Fruit fly (Drosophila melanogaster) whole organism, adult: ENCODE measurements around the gene Nup58.

Experiments used
- CG11617 ChIP-seq: fragments of 200-800 bp; sonication (Bioruptor generic); optimal IDR thresholded peaks from 2 replicates; lab custom pipeline; 2017; ENCODE audit warnings: mild to moderate bottlenecking, missing biosample characterization, missing genetic modification reagents, missing genetic modification characterization
- CG12768 ChIP-seq: fragments of 200-800 bp; sonication (Bioruptor generic); optimal IDR thresholded peaks from 2 replicates; lab custom pipeline; 2017; ENCODE audit warnings: missing biosample characterization, missing genetic modification characterization, mild to moderate bottlenecking, moderate library complexity, missing genetic modification reagents
- CG14711 ChIP-seq: fragments of 200-800 bp; sonication (Bioruptor generic); optimal IDR thresholded peaks from 2 replicates; lab custom pipeline; 2018; ENCODE audit warnings: missing biosample characterization, mild to moderate bottlenecking, missing genetic modification characterization, moderate library complexity
- CG1620 ChIP-seq: fragments of 200-800 bp; sonication (Bioruptor generic); optimal IDR thresholded peaks from 2 replicates; lab custom pipeline; 2016; ENCODE audit warnings: missing biosample characterization, missing genetic modification characterization
- CG33017 ChIP-seq: fragments of 200-800 bp; sonication (Bioruptor generic); optimal IDR thresholded peaks from 2 replicates; lab custom pipeline; 2018; ENCODE audit warnings: missing biosample characterization, mild to moderate bottlenecking, missing genetic modification characterization, moderate library complexity
- CG5204 ChIP-seq: fragments of 200-800 bp; sonication (Bioruptor generic); optimal IDR thresholded peaks from 2 replicates; lab custom pipeline; 2016; ENCODE audit warnings: missing biosample characterization, missing genetic modification characterization
- CG7045 ChIP-seq: fragments of 200-800 bp; sonication (Bioruptor generic); optimal IDR thresholded peaks from 2 replicates; lab custom pipeline; 2017; ENCODE audit warnings: missing biosample characterization, mild to moderate bottlenecking, missing genetic modification characterization
- CG7101 ChIP-seq: fragments of 200-800 bp; sonication (Bioruptor generic); optimal IDR thresholded peaks from 2 replicates; lab custom pipeline; 2018; ENCODE audit warnings: missing biosample characterization, mild to moderate bottlenecking, missing genetic modification characterization, moderate library complexity
- Clk ChIP-seq: fragments of 200-800 bp; sonication (Bioruptor generic); optimal IDR thresholded peaks from 2 replicates; lab custom pipeline; 2017; ENCODE audit warnings: missing biosample characterization, missing genetic modification characterization
- Crg-1 ChIP-seq: fragments of 200-800 bp; sonication (Bioruptor generic); optimal IDR thresholded peaks from 2 replicates; lab custom pipeline; 2016; ENCODE audit warnings: missing biosample characterization, missing genetic modification characterization
- Hr96 ChIP-seq: fragments of 200-800 bp; sonication (Bioruptor generic); optimal IDR thresholded peaks from 2 replicates; lab custom pipeline; 2016; ENCODE audit warnings: missing biosample characterization, missing genetic modification characterization
- Mnt ChIP-seq: fragments of 200-800 bp; sonication (Bioruptor generic); optimal IDR thresholded peaks from 2 replicates; lab custom pipeline; 2016; ENCODE audit warnings: missing biosample characterization, mild to moderate bottlenecking, missing genetic modification characterization
- bab1 ChIP-seq: fragments of 200-800 bp; sonication (Bioruptor generic); optimal IDR thresholded peaks from 3 replicates; lab custom pipeline; 2019; ENCODE audit warnings: missing biosample characterization, mild to moderate bottlenecking, missing genetic modification characterization, moderate library complexity
- cic ChIP-seq: fragments of 200-800 bp; sonication (Bioruptor generic); optimal IDR thresholded peaks from 2 replicates; lab custom pipeline; 2017; ENCODE audit warnings: missing biosample characterization, mild to moderate bottlenecking, missing genetic modification characterization, moderate library complexity
- cnc ChIP-seq, 2 experiments: fragments of >200 bp; optimal IDR thresholded peaks; 2 replicates each; lab custom pipeline; 2017
- kay ChIP-seq: fragments of 200-800 bp; sonication (Bioruptor generic); peaks from one replicate; lab custom pipeline; 2016; ENCODE audit warnings: missing biosample characterization, missing genetic modification characterization, borderline replicate concordance
- ovo ChIP-seq: fragments of 200-800 bp; sonication (Bioruptor generic); optimal IDR thresholded peaks from 2 replicates; lab custom pipeline; 2016; ENCODE audit warnings: missing biosample characterization, missing genetic modification characterization
- pad ChIP-seq: fragments of 200-800 bp; sonication (Bioruptor generic); optimal IDR thresholded peaks from 3 replicates; lab custom pipeline; 2017; ENCODE audit warnings: missing biosample characterization, missing genetic modification characterization, mild to moderate bottlenecking, moderate library complexity, missing genetic modification reagents
- tj ChIP-seq: fragments of 200-800 bp; sonication (Bioruptor generic); optimal IDR thresholded peaks from 3 replicates; lab custom pipeline; 2017; ENCODE audit warnings: missing biosample characterization, mild to moderate bottlenecking, missing genetic modification characterization, moderate library complexity
- toe ChIP-seq: fragments of 200-800 bp; sonication (Bioruptor generic); optimal IDR thresholded peaks from 2 replicates; lab custom pipeline; 2016; ENCODE audit warnings: missing biosample characterization, missing genetic modification characterization

Gene Nup58

dm6 chr3R:19641498-19642065, 3.2 kb upstream of the Nup58 start:
- TF ChIP-seq cic (peak; percentile 37), CG11617 (GFP tag; lab: Kevin White, UChicago) (peak; percentile 85), CG5204 (peak; percentile 83), toe (GFP tag; lab: Kevin White, UChicago) (peak; percentile 67), Hr96 (GFP tag; lab: Kevin White, UChicago) (peak; percentile 40), ovo (GFP tag; lab: Kevin White, UChicago) (no peak), CG12768 (GFP tag; lab: Kevin White, UChicago) (peak; percentile 90), CG7101 (peak; percentile 95), bab1 (GFP tag; lab: Kevin White, UChicago) (peak; percentile 92), Mnt (peak; percentile 9), CG14711 (peak; percentile 94), kay (GFP tag; lab: Kevin White, UChicago) (no peak), CG7045 (GFP tag; lab: Kevin White, UChicago) (peak; percentile 88), pad (GFP tag; lab: Kevin White, UChicago) (peak; percentile 37), tj (GFP tag; lab: Kevin White, UChicago) (peak; percentile 54), cnc (optimal IDR thresholded peaks at IDR 0.05; lab: Kevin White, UChicago) (no peak), Crg-1 (GFP tag; lab: Kevin White, UChicago) (peak; percentile 24), CG33017 (tag; lab: Kevin White, UChicago) (peak; percentile 96), Clk (peak; percentile 73), CG1620 (GFP tag; lab: Kevin White, UChicago) (peak; percentile 76)

- no peak for TF ChIP-seq CG14711
- TF ChIP-seq CG12768 (GFP tag; lab: Kevin White, UChicago) = peak; percentile 43
- TF ChIP-seq Hr96 (GFP tag; lab: Kevin White, UChicago) = peak; percentile 18
Observed at dm6 chr3R:19642092-19642892, 2.5 kb upstream of the Nup58 start, which contains the start of gene subdued. TSS of gene subdued (minus strand) at chr3R:19642722.

- TF ChIP-seq cnc (optimal IDR thresholded peaks at IDR 0.05; lab: Kevin White, UChicago) (no peak), CG11617 (GFP tag; lab: Kevin White, UChicago) (no peak), kay (GFP tag; lab: Kevin White, UChicago) (no peak), CG7045 (GFP tag; lab: Kevin White, UChicago) (no peak), cic (no peak), pad (GFP tag; lab: Kevin White, UChicago) (peak; percentile 24), CG5204 (no peak), CG33017 (tag; lab: Kevin White, UChicago) (no peak), CG1620 (GFP tag; lab: Kevin White, UChicago) (peak; percentile 15), CG14711 (no peak), CG12768 (GFP tag; lab: Kevin White, UChicago) (no peak), tj (GFP tag; lab: Kevin White, UChicago) (no peak), Hr96 (GFP tag; lab: Kevin White, UChicago) (no peak), CG7101 (peak; percentile 41), bab1 (GFP tag; lab: Kevin White, UChicago) (peak; percentile 18), Clk (no peak), ovo (GFP tag; lab: Kevin White, UChicago) (no peak), toe (GFP tag; lab: Kevin White, UChicago) (no peak), Mnt (peak; percentile 22), Crg-1 (GFP tag; lab: Kevin White, UChicago) (peak; percentile 44)
Observed at dm6 chr3R:19642893-19643270, 1.9 kb upstream of the Nup58 start.

dm6 chr3R:19644094-19644900, 529 bp upstream of the Nup58 start, which contains the start of gene Vha13:
TSS of gene Vha13 (minus strand) at chr3R:19644386.
- TF ChIP-seq toe (GFP tag; lab: Kevin White, UChicago) = peak; percentile 54
- TF ChIP-seq CG5204 = peak; percentile 27
- peak; percentile 78 for TF ChIP-seq pad (GFP tag; lab: Kevin White, UChicago)
- peak; percentile 73 for TF ChIP-seq Mnt
- peak; percentile 15 for TF ChIP-seq Hr96 (GFP tag; lab: Kevin White, UChicago)
- no peak for TF ChIP-seq CG7045 (GFP tag; lab: Kevin White, UChicago)
- peak; percentile 52 for TF ChIP-seq cic
- peak; percentile 82 for TF ChIP-seq ovo (GFP tag; lab: Kevin White, UChicago)
- TF ChIP-seq CG11617 (GFP tag; lab: Kevin White, UChicago) = peak; percentile 17
- no peak for TF ChIP-seq Clk
- peak; percentile 87 for TF ChIP-seq bab1 (GFP tag; lab: Kevin White, UChicago)
- TF ChIP-seq Crg-1 (GFP tag; lab: Kevin White, UChicago) = peak; percentile 69
- TF ChIP-seq CG33017 (tag; lab: Kevin White, UChicago) = peak; percentile 50
- peak; percentile 48 for TF ChIP-seq CG14711
- peak; percentile 69 for TF ChIP-seq tj (GFP tag; lab: Kevin White, UChicago)
- TF ChIP-seq CG7101 = peak; percentile 22
- TF ChIP-seq kay (GFP tag; lab: Kevin White, UChicago) = no peak
- peak; percentile 67 for TF ChIP-seq CG12768 (GFP tag; lab: Kevin White, UChicago)
- TF ChIP-seq cnc (optimal IDR thresholded peaks at IDR 0.05; lab: Kevin White, UChicago) = no peak
- TF ChIP-seq CG1620 (GFP tag; lab: Kevin White, UChicago) = peak; percentile 54
